Worm (Caenorhabditis elegans) whole organism, midembryonic: ENCODE results near the gene C46E10.3.

ENCODE experiments used
- T22C8.4 ChIP-seq: fragments of 200-800 bp; sonication (Bioruptor generic); IDR thresholded peaks from 2 replicates; pipeline ENCODE4 v1.3.6; 2022; ENCODE audit warnings: missing genetic modification characterization, missing compliant biosample characterization
- cog-1 ChIP-seq: sonication (generic microtip); optimal IDR thresholded peaks from 2 replicates; lab custom pipeline; 2016; ENCODE audit warnings: missing genetic modification characterization, missing compliant biosample characterization
- flt-1 ChIP-seq: fragments of 200-800 bp; sonication (Bioruptor generic); IDR thresholded peaks from 2 replicates; pipeline ENCODE4 v1.3.6; 2022; ENCODE audit warnings: missing genetic modification characterization, missing compliant biosample characterization
- klf-2 ChIP-seq: fragments of 200-800 bp; sonication (Bioruptor generic); conservative IDR thresholded peaks from 2 replicates; pipeline ENCODE4 v1.3.6; 2022; ENCODE audit warnings: missing genetic modification reagents, missing genetic modification characterization, missing compliant biosample characterization
- med-1 ChIP-seq: sonication (generic microtip); optimal IDR thresholded peaks from 2 replicates; lab custom pipeline; 2017; ENCODE audit warnings: missing genetic modification characterization, mild to moderate bottlenecking, missing compliant biosample characterization, antibody characterized with exemption, missing genetic modification reagents; ENCODE audit not compliant: insufficient read depth
- ref-1 ChIP-seq: fragments of 200-800 bp; sonication (Bioruptor generic); conservative IDR thresholded peaks from 2 replicates; pipeline ENCODE4 v1.3.6; 2022; ENCODE audit warnings: missing genetic modification reagents, missing genetic modification characterization, missing compliant biosample characterization
- tab-1 ChIP-seq: fragments of 200-800 bp; sonication (Bioruptor generic); IDR thresholded peaks from 2 replicates; pipeline ENCODE4 v1.3.6; 2022; ENCODE audit warnings: missing genetic modification characterization, missing compliant biosample characterization
- ztf-29 ChIP-seq: fragments of 200-800 bp; sonication (Bioruptor generic); IDR thresholded peaks from 2 replicates; pipeline ENCODE4 v1.3.6; 2022; ENCODE audit warnings: missing genetic modification reagents, missing genetic modification characterization, missing compliant biosample characterization

DNA sequence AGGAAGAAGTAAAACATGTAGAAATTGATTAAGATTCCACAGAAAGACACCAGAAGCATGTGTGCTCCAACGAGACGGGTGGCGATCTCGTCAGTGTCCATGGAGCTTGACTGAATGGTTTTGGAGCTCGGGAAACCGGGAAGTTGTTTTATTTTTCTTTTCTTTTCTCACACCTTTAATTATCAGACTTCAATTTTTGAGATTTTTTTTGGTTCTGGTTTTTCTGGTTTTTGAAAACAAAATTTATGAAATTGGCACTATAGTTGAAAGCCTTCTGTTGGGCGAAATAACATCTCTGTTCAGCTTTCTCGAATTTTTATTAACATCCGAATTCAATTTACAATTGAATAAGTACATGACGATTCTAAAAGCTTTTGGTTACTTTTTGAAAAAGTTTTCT lies 21.5 kb upstream of the C46E10.3 start, which contains the start of gene srx-104:
- TF ChIP-seq flt-1 (no peak), ztf-29 (GFP tag; lab: Robert Waterston, UW) (no peak), med-1 (GFP tag; lab: Kevin White, UChicago) (no peak), T22C8.4 (no peak), cog-1 (no peak), tab-1 (GFP tag; lab: Robert Waterston, UW) (no peak), klf-2 (GFP tag; lab: Robert Waterston, UW) (no peak), ref-1 (GFP tag; lab: Robert Waterston, UW) (no peak)
